Fruit fly (Drosophila melanogaster): ENCODE data around the gene Es2.

DNA sequence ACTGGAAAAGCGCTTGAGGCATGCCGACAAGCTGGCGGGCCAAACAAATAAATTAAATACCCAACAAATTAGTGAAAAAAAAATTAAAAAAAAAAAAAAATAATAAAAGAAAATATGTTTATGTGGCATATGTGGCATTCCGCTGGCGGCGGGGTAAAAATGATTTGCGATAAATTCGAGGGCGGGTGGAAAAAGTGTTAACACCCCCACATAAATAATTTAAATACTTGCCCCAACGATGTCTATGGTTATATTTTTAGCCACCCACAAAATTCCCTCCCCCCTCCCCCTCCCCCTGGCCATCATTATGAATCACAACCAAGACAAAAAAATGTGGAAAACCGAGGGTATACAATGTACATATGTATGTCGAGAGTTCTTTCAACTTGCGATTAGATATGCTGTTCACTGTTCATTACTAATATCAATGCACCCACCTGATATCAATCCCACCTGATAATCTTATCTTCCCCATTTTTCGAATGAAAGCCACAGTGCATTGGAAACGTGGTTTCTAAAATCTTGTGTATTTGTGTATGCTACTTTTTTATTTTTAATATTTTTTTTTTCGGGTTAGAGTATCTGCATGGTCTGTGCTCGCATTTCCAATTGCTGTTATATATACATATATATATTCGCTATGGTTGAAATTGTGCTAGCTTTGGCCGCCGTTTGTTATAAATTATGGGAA, 10.9 kb upstream of the Es2 start:
- TF ChIP-seq CG8478 (optimal IDR thresholded peaks at IDR 0.05) (no peak), CTCF (optimal IDR thresholded peaks at IDR 0.05) (no peak)
